Worm (Caenorhabditis elegans) whole organism, L4 larva: ENCODE measurements around the gene kxd-1.

Experiments
- madf-5 ChIP-seq, 2 experiments: fragments of 200-800 bp; sonication (Bioruptor generic); IDR thresholded peaks; 2 replicates each; pipeline ENCODE4 v1.3.6; 2022; ENCODE audit warnings: missing compliant biosample characterization in 2 of 2, missing genetic modification characterization in 2 of 2
- mdl-1 ChIP-seq, 2 experiments: fragments of 150-350 bp in 1 of 2; sonication (generic microtip) in 1 of 2; optimal IDR thresholded peaks; 2 replicates each; lab custom pipeline; 2014 to 2017; ENCODE audit warnings: missing biosample characterization in 2 of 2, missing genetic modification characterization in 2 of 2

DNA sequence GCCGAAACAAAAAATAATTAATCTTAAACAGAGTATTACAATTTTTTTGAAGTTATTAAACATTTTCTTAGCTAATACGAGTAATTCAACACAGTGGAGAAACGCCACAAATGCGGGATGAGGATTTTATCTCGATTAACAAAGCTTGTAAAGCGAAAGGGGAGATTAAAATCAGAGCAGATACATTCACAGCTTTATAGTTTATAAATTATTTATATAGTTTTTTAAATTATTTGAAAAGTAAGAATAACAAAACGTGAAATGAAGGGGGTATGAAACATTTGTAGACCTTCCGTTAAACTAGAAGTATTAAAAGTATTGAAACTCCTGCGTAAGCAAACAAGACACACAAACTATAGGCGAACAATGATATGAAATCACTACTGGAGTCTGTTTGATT is 33.8 kb downstream of the kxd-1 start, which contains the start of gene C05C8.8:
- TF ChIP-seq mdl-1 (tag; optimal IDR thresholded peaks at IDR 0.05; lab: Kevin White, UChicago) (no peak), madf-5 (GFP tag; IDR thresholded peaks at IDR 0.05; lab: Robert Waterston, UW) (no peak)
